Fruit fly (Drosophila melanogaster) whole organism, pupa: ENCODE data around the gene Ass.

ENCODE experiments used
- CG10348 ChIP-seq: fragments of 200-800 bp; sonication (Bioruptor generic); IDR thresholded peaks from 2 replicates; pipeline ENCODE4 v1.3.6; 2022; ENCODE audit warnings: missing biosample characterization, missing genetic modification characterization
- CG12605 ChIP-seq: fragments of 200-800 bp; sonication (Bioruptor generic); IDR thresholded peaks from 2 replicates; pipeline ENCODE4 v1.3.6; 2022; ENCODE audit warnings: missing biosample characterization, missing genetic modification characterization
- CG13204 ChIP-seq: fragments of 200-800 bp; sonication (Bioruptor generic); optimal IDR thresholded peaks from 2 replicates; lab custom pipeline; 2018; ENCODE audit warnings: missing biosample characterization, mild to moderate bottlenecking, missing genetic modification characterization, moderate library complexity
- CG14655 ChIP-seq: fragments of 200-800 bp; sonication (Bioruptor generic); optimal IDR thresholded peaks from 3 replicates; lab custom pipeline; 2017; ENCODE audit warnings: mild to moderate bottlenecking, missing biosample characterization, missing genetic modification reagents, missing genetic modification characterization
- CG15710 ChIP-seq: fragments of 200-800 bp; sonication (Bioruptor generic); optimal IDR thresholded peaks from 2 replicates; lab custom pipeline; 2018; ENCODE audit warnings: missing biosample characterization, mild to moderate bottlenecking, missing genetic modification characterization, moderate library complexity
- CG17806 ChIP-seq: fragments of 200-800 bp; sonication (Bioruptor generic); optimal IDR thresholded peaks from 2 replicates; lab custom pipeline; 2018; ENCODE audit warnings: missing biosample characterization, mild to moderate bottlenecking, missing genetic modification characterization, moderate library complexity
- CG32121 ChIP-seq: fragments of 200-800 bp; sonication (Bioruptor generic); IDR thresholded peaks from 2 replicates; pipeline ENCODE4 v1.3.6; 2022; ENCODE audit warnings: missing biosample characterization, missing genetic modification characterization
- CG34367 ChIP-seq: fragments of 200-800 bp; sonication (Bioruptor generic); optimal IDR thresholded peaks from 2 replicates; lab custom pipeline; 2018; ENCODE audit warnings: missing biosample characterization, mild to moderate bottlenecking, missing genetic modification characterization
- CG4496 ChIP-seq: fragments of 200-800 bp; sonication (Bioruptor generic); IDR thresholded peaks from 3 replicates; pipeline ENCODE4 v1.3.6; 2022; ENCODE audit warnings: missing biosample characterization, missing genetic modification characterization
- CG8159 ChIP-seq: fragments of 200-800 bp; sonication (Bioruptor generic); optimal IDR thresholded peaks from 3 replicates; lab custom pipeline; 2018; ENCODE audit warnings: missing biosample characterization, mild to moderate bottlenecking, missing genetic modification characterization, moderate library complexity
- CG8301 ChIP-seq: fragments of 200-800 bp; sonication (Bioruptor generic); optimal IDR thresholded peaks from 2 replicates; lab custom pipeline; 2018; ENCODE audit warnings: missing biosample characterization, mild to moderate bottlenecking, missing genetic modification characterization
- CG9948 ChIP-seq: fragments of 200-800 bp; sonication (Bioruptor generic); optimal IDR thresholded peaks from 2 replicates; lab custom pipeline; 2018; ENCODE audit warnings: missing biosample characterization, mild to moderate bottlenecking, missing genetic modification characterization, moderate library complexity
- D1 ChIP-seq: fragments of 200-800 bp; sonication (Bioruptor generic); optimal IDR thresholded peaks from 2 replicates; lab custom pipeline; 2018; ENCODE audit warnings: missing biosample characterization, mild to moderate bottlenecking, missing genetic modification characterization, moderate library complexity
- EcR ChIP-seq: fragments of 200-800 bp; sonication (Bioruptor generic); optimal IDR thresholded peaks from 3 replicates; lab custom pipeline; 2019; ENCODE audit warnings: missing biosample characterization, missing genetic modification characterization, mild to moderate bottlenecking, moderate library complexity, missing genetic modification reagents
- Ets98B ChIP-seq: fragments of 200-800 bp; sonication (Bioruptor generic); IDR thresholded peaks from 2 replicates; pipeline ENCODE4 v1.3.6; 2022; ENCODE audit warnings: missing biosample characterization, missing genetic modification characterization
- Pif1A ChIP-seq: fragments of 200-800 bp; sonication (Bioruptor generic); optimal IDR thresholded peaks from 3 replicates; lab custom pipeline; 2016; ENCODE audit warnings: missing biosample characterization, missing genetic modification characterization
- Pif1B ChIP-seq: fragments of 200-800 bp; sonication (Bioruptor generic); optimal IDR thresholded peaks from 3 replicates; lab custom pipeline; 2016; ENCODE audit warnings: missing biosample characterization, missing genetic modification characterization
- Snoo ChIP-seq: fragments of 200-800 bp; sonication (Bioruptor generic); optimal IDR thresholded peaks from 3 replicates; lab custom pipeline; 2017; ENCODE audit warnings: missing biosample characterization, mild to moderate bottlenecking, missing genetic modification characterization, inconsistent platforms
- fd96Ca ChIP-seq: fragments of 200-800 bp; sonication (Bioruptor generic); IDR thresholded peaks from 3 replicates; pipeline ENCODE4 v1.3.6; 2022; ENCODE audit warnings: missing biosample characterization, missing genetic modification characterization
- gl ChIP-seq: fragments of 200-800 bp; sonication (Bioruptor generic); optimal IDR thresholded peaks from 2 replicates; lab custom pipeline; 2018; ENCODE audit warnings: missing biosample characterization, mild to moderate bottlenecking, missing genetic modification characterization
- rn ChIP-seq: fragments of 200-800 bp; sonication (Bioruptor generic); IDR thresholded peaks from 2 replicates; pipeline ENCODE4 v1.3.6; 2022; ENCODE audit warnings: missing biosample characterization, missing genetic modification characterization

Gene Ass

dm6 chr3R:6659941-6660340 lies 15.7 kb upstream of the Ass start, which contains the start of gene agt:
Gene agt (minus strand): TSS chr3R:6660100.
- 0 out of 3 replicates have a peak, but pooled peaks have one; percentile 20 for TF ChIP-seq CG4496 (GFP tag; lab: Robert Waterston, UW)
- no peak for TF ChIP-seq Pif1A (GFP tag; lab: Kevin White, UChicago)

dm6 chr3R:6657278-6658246 lies 13.3 kb upstream of the Ass start, which contains the start of the genes CG1307 and twr:
Gene CG1307 (minus strand): TSS chr3R:6657442.
Gene twr (plus strand): TSS chr3R:6657882.
- TF ChIP-seq EcR (GFP tag; lab: Kevin White, UChicago) (peak; percentile 84), CG12605 (GFP tag; lab: Robert Waterston, UW) (peak; percentile 50; the same call in 1 of the 2 replicates), CG9948 (tag; lab: Kevin White, UChicago) (peak; percentile 4), CG17806 (tag; lab: Kevin White, UChicago) (no peak), CG4496 (GFP tag; lab: Robert Waterston, UW) (0 out of 3 replicates have a peak, but pooled peaks have one; percentile 25)

dm6 chr3R:6646740-6647139 lies 2.5 kb upstream of the Ass start, which contains the start of gene Taf1:
Gene Taf1 (plus strand): TSS chr3R:6646889.
- TF ChIP-seq CG8301 (no peak), CG4496 (GFP tag; lab: Robert Waterston, UW) (no peak), CG10348 (GFP tag; lab: Robert Waterston, UW) (no peak), Ets98B (GFP tag; lab: Robert Waterston, UW) (no peak), fd96Ca (no peak), rn (GFP tag; lab: Robert Waterston, UW) (no peak), Pif1A (GFP tag; lab: Kevin White, UChicago) (no peak), CG9948 (tag; lab: Kevin White, UChicago) (no peak), EcR (GFP tag; lab: Kevin White, UChicago) (no peak), gl (tag; lab: Kevin White, UChicago) (no peak), Pif1B (no peak), CG14655 (GFP tag; lab: Kevin White, UChicago) (no peak), Snoo (tag; lab: Kevin White, UChicago) (no peak), D1 (tag; lab: Kevin White, UChicago) (no peak), CG15710 (no peak), CG34367 (tag; lab: Kevin White, UChicago) (no peak), CG13204 (no peak)
- TF ChIP-seq, all 21 proteins: peak for 0

dm6 chr3R:6640932-6641331 lies 3.3 kb downstream of the Ass start, which contains the start of gene CG31286:
Gene CG31286 (plus strand): TSS chr3R:6641232.
- TF ChIP-seq CG13204 (no peak), Ets98B (GFP tag; lab: Robert Waterston, UW) (no peak), D1 (tag; lab: Kevin White, UChicago) (no peak), gl (tag; lab: Kevin White, UChicago) (no peak), CG12605 (GFP tag; lab: Robert Waterston, UW) (no peak), Snoo (tag; lab: Kevin White, UChicago) (no peak), Pif1A (GFP tag; lab: Kevin White, UChicago) (no peak), CG4496 (GFP tag; lab: Robert Waterston, UW) (no peak), CG14655 (GFP tag; lab: Kevin White, UChicago) (no peak), CG34367 (tag; lab: Kevin White, UChicago) (no peak)

dm6 chr3R:6629851-6630250 lies 14.4 kb downstream of the Ass start, which contains the start of gene sunz:
Gene sunz (plus strand): TSS chr3R:6630151.
- TF ChIP-seq Ets98B (GFP tag; lab: Robert Waterston, UW), result no peak
- TF ChIP-seq CG4496 (GFP tag; lab: Robert Waterston, UW), result no peak
- no peak for TF ChIP-seq CG17806 (tag; lab: Kevin White, UChicago)
- no peak for TF ChIP-seq CG9948 (tag; lab: Kevin White, UChicago)
- no peak for TF ChIP-seq CG10348 (GFP tag; lab: Robert Waterston, UW)
- no peak for TF ChIP-seq Pif1A (GFP tag; lab: Kevin White, UChicago)

- TF ChIP-seq CG8159 (tag; lab: Kevin White, UChicago) (no peak), CG17806 (tag; lab: Kevin White, UChicago) (no peak), CG14655 (GFP tag; lab: Kevin White, UChicago) (no peak), CG34367 (tag; lab: Kevin White, UChicago) (no peak), Ets98B (GFP tag; lab: Robert Waterston, UW) (no peak), CG32121 (GFP tag; lab: Robert Waterston, UW) (no peak), CG12605 (GFP tag; lab: Robert Waterston, UW) (no peak), D1 (tag; lab: Kevin White, UChicago) (no peak), fd96Ca (no peak), rn (GFP tag; lab: Robert Waterston, UW) (no peak), Pif1B (no peak), Snoo (tag; lab: Kevin White, UChicago) (no peak), CG9948 (tag; lab: Kevin White, UChicago) (no peak), gl (tag; lab: Kevin White, UChicago) (no peak), CG8301 (no peak), EcR (GFP tag; lab: Kevin White, UChicago) (no peak), CG15710 (no peak), CG4496 (GFP tag; lab: Robert Waterston, UW) (no peak)
Measured at dm6 chr3R:6629221-6629620, 15.0 kb downstream of the Ass start, which contains the start of gene CG15177. Gene CG15177 (minus strand): TSS chr3R:6629321.
